Worm (Caenorhabditis elegans) whole organism, midembryonic: ENCODE data around the gene F44A2.3.

ENCODE experiments used
- T22C8.4 ChIP-seq: fragments of 200-800 bp; sonication (Bioruptor generic); IDR thresholded peaks from 2 replicates; pipeline ENCODE4 v1.3.6; 2022; ENCODE audit warnings: missing genetic modification characterization, missing compliant biosample characterization
- cog-1 ChIP-seq: sonication (generic microtip); optimal IDR thresholded peaks from 2 replicates; lab custom pipeline; 2016; ENCODE audit warnings: missing genetic modification characterization, missing compliant biosample characterization
- flt-1 ChIP-seq: fragments of 200-800 bp; sonication (Bioruptor generic); IDR thresholded peaks from 2 replicates; pipeline ENCODE4 v1.3.6; 2022; ENCODE audit warnings: missing genetic modification characterization, missing compliant biosample characterization
- klf-2 ChIP-seq: fragments of 200-800 bp; sonication (Bioruptor generic); conservative IDR thresholded peaks from 2 replicates; pipeline ENCODE4 v1.3.6; 2022; ENCODE audit warnings: missing genetic modification reagents, missing genetic modification characterization, missing compliant biosample characterization
- med-1 ChIP-seq: sonication (generic microtip); optimal IDR thresholded peaks from 2 replicates; lab custom pipeline; 2017; ENCODE audit warnings: missing genetic modification characterization, mild to moderate bottlenecking, missing compliant biosample characterization, antibody characterized with exemption, missing genetic modification reagents; ENCODE audit not compliant: insufficient read depth
- ref-1 ChIP-seq: fragments of 200-800 bp; sonication (Bioruptor generic); conservative IDR thresholded peaks from 2 replicates; pipeline ENCODE4 v1.3.6; 2022; ENCODE audit warnings: missing genetic modification reagents, missing genetic modification characterization, missing compliant biosample characterization
- tab-1 ChIP-seq: fragments of 200-800 bp; sonication (Bioruptor generic); IDR thresholded peaks from 2 replicates; pipeline ENCODE4 v1.3.6; 2022; ENCODE audit warnings: missing genetic modification characterization, missing compliant biosample characterization
- ztf-23 ChIP-seq: fragments of 200-800 bp; sonication (Bioruptor generic); IDR thresholded peaks from 2 replicates; pipeline ENCODE4 v1.3.6; 2022; ENCODE audit warnings: missing genetic modification reagents, missing genetic modification characterization, missing compliant biosample characterization
- ztf-29 ChIP-seq: fragments of 200-800 bp; sonication (Bioruptor generic); IDR thresholded peaks from 2 replicates; pipeline ENCODE4 v1.3.6; 2022; ENCODE audit warnings: missing genetic modification reagents, missing genetic modification characterization, missing compliant biosample characterization

F44A2.3 gene

DNA sequence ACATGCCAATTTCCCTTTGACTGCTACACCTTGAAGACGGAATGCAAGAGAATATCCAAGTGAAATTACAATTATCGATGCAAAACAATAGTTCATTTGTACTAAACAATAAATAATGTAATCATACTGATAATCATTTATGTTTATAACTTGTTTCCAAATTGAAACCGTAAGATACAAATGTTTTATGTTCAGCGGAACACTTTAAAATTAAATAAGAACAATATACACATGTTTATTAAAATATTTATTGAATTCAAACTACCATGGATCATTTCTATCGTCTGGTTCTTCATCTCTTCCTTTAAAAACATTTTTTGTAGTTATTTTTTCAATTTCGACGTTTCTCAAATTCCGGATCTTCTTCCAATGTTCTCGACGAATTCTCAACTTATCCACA lies 50.2 kb downstream of the F44A2.3 start, which contains the start of gene ttr-40:
TSS of gene ttr-40 (minus strand) at position 101 of the 400 bp plus-strand sequence.
- no peak for TF ChIP-seq ztf-29 (GFP tag; lab: Robert Waterston, UW)
- no peak for TF ChIP-seq flt-1 (GFP tag; lab: Robert Waterston, UW)
- TF ChIP-seq med-1 (GFP tag; lab: Kevin White, UChicago): no peak
- no peak for TF ChIP-seq klf-2 (GFP tag; lab: Robert Waterston, UW)
- no peak for TF ChIP-seq ztf-23 (GFP tag; lab: Robert Waterston, UW)
- TF ChIP-seq ref-1 (GFP tag; lab: Robert Waterston, UW): no peak
- TF ChIP-seq T22C8.4 (GFP tag; lab: Robert Waterston, UW): no peak
- no peak for TF ChIP-seq tab-1
- no peak for TF ChIP-seq cog-1

DNA sequence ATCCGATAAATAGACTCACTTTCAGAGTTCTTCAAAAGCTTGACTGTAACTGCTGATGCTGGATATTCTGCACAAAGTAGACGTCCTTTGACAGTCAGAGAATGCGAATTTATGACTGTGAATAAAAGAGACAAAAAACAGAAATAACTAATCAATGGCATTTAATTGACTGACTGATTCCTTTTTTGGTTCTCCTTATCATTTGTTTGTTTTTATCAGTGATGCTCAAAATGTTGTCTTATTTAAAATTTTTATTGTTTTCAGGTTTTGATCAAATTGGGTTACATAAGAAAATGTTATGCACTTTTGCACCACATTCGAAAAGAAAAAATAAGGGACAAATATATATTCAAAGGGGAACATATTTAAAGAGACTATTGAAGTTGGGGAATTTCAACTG lies 51.1 kb downstream of the F44A2.3 start, which contains the start of gene ttr-49:
TSS of gene ttr-49 (minus strand) at position 171 of the 400 bp plus-strand sequence.
- TF ChIP-seq flt-1 (GFP tag; lab: Robert Waterston, UW): no peak
- TF ChIP-seq ztf-23 (GFP tag; lab: Robert Waterston, UW): no peak
- TF ChIP-seq T22C8.4 (GFP tag; lab: Robert Waterston, UW): no peak
- TF ChIP-seq tab-1: no peak
- no peak for TF ChIP-seq klf-2 (GFP tag; lab: Robert Waterston, UW)
- TF ChIP-seq ref-1 (GFP tag; lab: Robert Waterston, UW): no peak
- TF ChIP-seq cog-1: no peak
- TF ChIP-seq med-1 (GFP tag; lab: Kevin White, UChicago): no peak
- TF ChIP-seq ztf-29 (GFP tag; lab: Robert Waterston, UW): no peak

DNA sequence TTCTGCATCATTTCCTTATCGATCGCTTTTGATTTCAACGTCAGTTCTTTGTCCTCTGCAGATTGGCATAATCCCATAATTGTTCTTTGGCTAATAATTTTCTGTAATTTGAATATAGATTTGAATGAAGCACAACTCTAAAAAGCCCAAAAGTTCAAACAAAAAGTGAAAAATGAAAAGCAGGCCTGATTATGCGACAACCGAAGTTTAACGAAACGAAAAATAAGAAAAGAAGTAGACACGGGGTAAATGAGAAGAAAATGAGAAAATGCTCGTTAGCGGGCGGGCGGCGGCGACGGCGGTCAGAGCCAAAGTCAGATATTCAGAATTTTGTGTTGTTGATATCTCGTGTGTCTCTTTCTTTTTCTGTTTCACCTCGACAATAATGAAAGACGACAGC lies 54.5 kb downstream of the F44A2.3 start, which contains the start of gene gpa-3:
TSS of gene gpa-3 (minus strand) at position 101 of the 400 bp plus-strand sequence.
- TF ChIP-seq T22C8.4 (GFP tag; lab: Robert Waterston, UW): no peak
- no peak for TF ChIP-seq ref-1 (GFP tag; lab: Robert Waterston, UW)
- no peak for TF ChIP-seq klf-2 (GFP tag; lab: Robert Waterston, UW)
- TF ChIP-seq ztf-23 (GFP tag; lab: Robert Waterston, UW): no peak
- TF ChIP-seq med-1 (GFP tag; lab: Kevin White, UChicago): no peak
- no peak for TF ChIP-seq ztf-29 (GFP tag; lab: Robert Waterston, UW)
- no peak for TF ChIP-seq flt-1 (GFP tag; lab: Robert Waterston, UW)
